Worm (Caenorhabditis elegans) whole organism, L2 larva: ENCODE results near the gene F42A9.17.

ENCODE experiments used
- nhr-11 ChIP-seq: fragments of 150-350 bp; optimal IDR thresholded peaks from 2 replicates; lab custom pipeline; 2014; ENCODE audit warnings: missing biosample characterization, missing genetic modification characterization
- unc-39 ChIP-seq: fragments of 150-350 bp; optimal IDR thresholded peaks from 2 replicates; lab custom pipeline; 2014; ENCODE audit warnings: missing biosample characterization, missing genetic modification characterization

DNA sequence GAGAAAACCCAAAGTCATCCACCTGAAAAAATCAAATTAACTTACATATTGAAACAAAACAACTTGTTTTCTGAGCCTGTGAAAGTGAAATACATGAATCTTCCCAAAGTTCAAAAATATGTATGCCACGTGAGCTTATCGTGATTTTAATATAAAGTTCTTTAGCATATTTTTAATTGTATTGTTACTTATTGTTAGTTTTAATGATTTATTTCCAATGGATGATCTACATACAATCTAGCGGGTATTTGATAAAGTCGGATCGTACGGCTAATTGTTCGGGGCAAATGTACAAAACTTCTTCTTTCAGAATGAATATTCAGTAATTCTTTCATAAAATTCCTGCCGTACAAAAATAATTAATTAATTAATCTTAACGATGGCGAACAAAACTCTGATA lies 41.5 kb downstream of the F42A9.17 start, which contains the start of gene Y59H11AM.4:
- TF ChIP-seq unc-39 (tag; lab: Kevin White, UChicago) = no peak
- no peak for TF ChIP-seq nhr-11 (tag; lab: Kevin White, UChicago)
